Fruit fly (Drosophila melanogaster) S2 (cell line): ENCODE data around the gene CG4098.

Source experiments
- CG8478 ChIP-seq: fragments of >200 bp; optimal IDR thresholded peaks from 2 replicates; lab custom pipeline; 2018
- CTCF ChIP-seq, 2 experiments: fragments of >200 bp; optimal IDR thresholded peaks; 2 replicates each; lab custom pipeline; 2018

dm6 chr3L:16612152-16612551 is 3.0 kb upstream of the CG4098 start, which contains the start of gene CG4101:
- TF ChIP-seq CG8478 (lab: Kevin White, UChicago) (no peak), CTCF (optimal IDR thresholded peaks at IDR 0.05; lab: Kevin White, UChicago) (no peak)
